Fruit fly (Drosophila melanogaster) whole organism, prepupa: ENCODE measurements around the gene Gbs-76A.

Experiments used
- CG11762 ChIP-seq: fragments of 200-800 bp; sonication (Bioruptor generic); optimal IDR thresholded peaks from 3 replicates; lab custom pipeline; 2016; ENCODE audit warnings: missing biosample characterization, missing genetic modification characterization; ENCODE audit not compliant: insufficient read depth
- Lpt ChIP-seq: fragments of 200-800 bp; sonication (Bioruptor generic); optimal IDR thresholded peaks from 3 replicates; lab custom pipeline; 2016; ENCODE audit warnings: missing biosample characterization, missing genetic modification characterization
- Sox15 ChIP-seq: fragments of 200-800 bp; sonication (Bioruptor generic); optimal IDR thresholded peaks from 3 replicates; lab custom pipeline; 2016; ENCODE audit warnings: missing biosample characterization, missing genetic modification characterization
- fd85E ChIP-seq: fragments of 200-800 bp; sonication (Bioruptor generic); optimal IDR thresholded peaks from 3 replicates; lab custom pipeline; 2016; ENCODE audit warnings: missing biosample characterization, missing genetic modification characterization
- vri ChIP-seq: fragments of 200-800 bp; sonication (Bioruptor generic); optimal IDR thresholded peaks from 3 replicates; lab custom pipeline; 2016; ENCODE audit warnings: missing biosample characterization, mild to moderate bottlenecking, missing genetic modification characterization

DNA sequence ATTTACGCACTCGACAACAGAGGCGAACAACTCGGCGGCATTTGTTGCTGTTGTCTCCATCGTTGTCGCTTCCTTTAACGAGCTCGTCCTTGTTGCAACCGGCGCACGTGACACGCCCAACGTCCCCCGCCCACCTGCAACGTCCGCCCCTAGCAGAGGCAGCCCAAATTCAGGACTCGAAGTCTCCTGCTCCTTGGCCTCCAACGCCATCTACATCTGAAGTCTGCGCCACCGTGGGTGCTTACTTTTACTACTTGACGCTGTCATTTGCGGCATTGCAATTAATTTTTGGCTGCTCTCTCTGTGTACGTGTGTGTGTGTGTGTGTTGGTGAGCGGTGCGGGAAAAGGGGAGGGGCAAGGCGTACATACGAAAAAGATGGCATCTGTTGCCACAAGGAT lies 35.5 kb upstream of the Gbs-76A start:
- TF ChIP-seq Sox15 (GFP tag; lab: Kevin White, UChicago) (no peak), Lpt (no peak), fd85E (no peak), CG11762 (GFP tag; lab: Kevin White, UChicago) (no peak), vri (no peak)
